In the genomic region with DNA sequence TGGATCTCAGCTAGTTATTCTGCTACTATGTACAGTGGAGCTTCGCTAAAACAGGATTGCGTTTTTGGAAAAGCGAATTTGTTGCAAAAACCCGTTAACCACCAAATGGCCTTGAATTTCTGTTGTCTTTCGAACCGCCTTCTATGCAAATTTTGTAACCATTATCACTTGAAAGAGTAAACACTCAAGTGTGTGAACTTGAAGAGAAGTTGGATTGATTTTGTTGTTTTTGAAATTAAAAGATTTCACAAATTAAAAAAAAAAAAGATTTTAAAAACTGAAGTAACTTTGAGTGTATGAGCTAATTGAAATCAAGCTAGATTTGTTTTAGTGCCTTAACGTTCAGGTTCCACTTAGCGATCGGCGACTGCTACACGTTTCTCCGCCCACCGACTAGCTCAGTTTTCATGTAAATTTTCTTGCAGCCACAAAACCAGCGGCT, we compare ENCODE assay signal across 1 fruit fly cellular context.
TF ChIP-seq lines count a peak whose summit lies in the region.

No protein-coding gene starts in this region.

TF ChIP-seq in whole organism, embryonic, 481 proteins besides CTCF, POLR2A, EP300 and RAD21 (continued from another document):
- no peak for TF ChIP-seq CG4707 (GFP tag; optimal IDR thresholded peaks at IDR 0.05; lab: Kevin White, UChicago)
- no peak for TF ChIP-seq Taf1 (GFP tag; IDR thresholded peaks at IDR 0.05; lab: Robert Waterston, UW)
- TF ChIP-seq CG13775 (GFP tag; optimal IDR thresholded peaks at IDR 0.05; lab: Kevin White, UChicago): peak; percentile 49
- TF ChIP-seq Doc2 (GFP tag; IDR thresholded peaks at IDR 0.05; lab: Robert Waterston, UW): no peak
- peak; percentile 7 for TF ChIP-seq NC2α (GFP tag; optimal IDR thresholded peaks at IDR 0.05; lab: Kevin White, UChicago)
- TF ChIP-seq da (GFP tag; optimal IDR thresholded peaks at IDR 0.05; lab: Kevin White, UChicago): no peak
- no peak for TF ChIP-seq CG17912 (GFP tag; optimal IDR thresholded peaks at IDR 0.05; lab: Kevin White, UChicago)
- peak; percentile 69 for TF ChIP-seq Oaz (GFP tag; IDR thresholded peaks at IDR 0.05; lab: Robert Waterston, UW)
- peak; percentile 69 for TF ChIP-seq CoRest (tag; optimal IDR thresholded peaks at IDR 0.05; lab: Kevin White, UChicago)
- no peak for TF ChIP-seq zen2 (GFP tag; IDR thresholded peaks at IDR 0.05; lab: Robert Waterston, UW; ENCODE audit: partially characterized antibody)
- TF ChIP-seq CG10654 (GFP tag; optimal IDR thresholded peaks at IDR 0.05; lab: Kevin White, UChicago): peak; percentile 61
- TF ChIP-seq grau (tag; optimal IDR thresholded peaks at IDR 0.05; lab: Kevin White, UChicago): peak; percentile 91
- peak; percentile 59 for TF ChIP-seq CG12391 (tag; optimal IDR thresholded peaks at IDR 0.05; lab: Kevin White, UChicago)
- no peak for TF ChIP-seq gro (GFP tag; optimal IDR thresholded peaks at IDR 0.05; lab: Kevin White, UChicago)
- TF ChIP-seq shn (GFP tag; optimal IDR thresholded peaks at IDR 0.05; lab: Kevin White, UChicago): peak; percentile 51
- peak; percentile 22 for TF ChIP-seq CG1792 (GFP tag; optimal IDR thresholded peaks at IDR 0.05; lab: Kevin White, UChicago)
- TF ChIP-seq bbx (GFP tag; IDR thresholded peaks at IDR 0.05; lab: Robert Waterston, UW; ENCODE audit: partially characterized antibody): no peak
- peak; percentile 25 for TF ChIP-seq scrt (GFP tag; optimal IDR thresholded peaks at IDR 0.05; lab: Kevin White, UChicago)
- TF ChIP-seq CG7372 (GFP tag; IDR thresholded peaks at IDR 0.05; lab: Robert Waterston, UW): peak; percentile 42; the same call in 1 of the 2 replicates
- TF ChIP-seq Sox102F (GFP tag; optimal IDR thresholded peaks at IDR 0.05; lab: Kevin White, UChicago): no peak
- no peak for TF ChIP-seq vnd (GFP tag; IDR thresholded peaks at IDR 0.05; lab: Robert Waterston, UW; ENCODE audit: partially characterized antibody)
- TF ChIP-seq CG6765 (GFP tag; optimal IDR thresholded peaks at IDR 0.05; lab: Kevin White, UChicago): peak; percentile 39
- TF ChIP-seq trem (tag; optimal IDR thresholded peaks at IDR 0.05; lab: Kevin White, UChicago): peak; percentile 53
- no peak for TF ChIP-seq CG6854 (GFP tag; optimal IDR thresholded peaks at IDR 0.05; lab: Kevin White, UChicago)
- TF ChIP-seq stc (GFP tag; IDR thresholded peaks at IDR 0.05; lab: Robert Waterston, UW): peak; percentile 68; the same call in 1 of the 2 replicates
- TF ChIP-seq tna (GFP tag; IDR thresholded peaks at IDR 0.05; lab: Robert Waterston, UW; ENCODE audit: partially characterized antibody): no peak
- no peak for TF ChIP-seq CG6791 (GFP tag; IDR thresholded peaks at IDR 0.05; lab: Robert Waterston, UW; ENCODE audit: partially characterized antibody)
- no peak for TF ChIP-seq pan (optimal IDR thresholded peaks at IDR 0.05; lab: Kevin White, UChicago)
- peak in 1 of 2 experiments; percentile 81 for TF ChIP-seq pan (GFP tag; optimal IDR thresholded peaks at IDR 0.05 in 1 of 2, IDR thresholded peaks at IDR 0.05 in 1 of 2)
- TF ChIP-seq Elba2 (GFP tag; optimal IDR thresholded peaks at IDR 0.05; lab: Kevin White, UChicago): no peak
- TF ChIP-seq gsb-n (tag; optimal IDR thresholded peaks at IDR 0.05; lab: Kevin White, UChicago): peak; percentile 1
- TF ChIP-seq salm (tag; optimal IDR thresholded peaks at IDR 0.05; lab: Kevin White, UChicago): no peak
- no peak for TF ChIP-seq Ets97D (GFP tag; optimal IDR thresholded peaks at IDR 0.05; lab: Kevin White, UChicago)
- no peak for TF ChIP-seq insv (GFP tag; optimal IDR thresholded peaks at IDR 0.05; lab: Kevin White, UChicago)
- no peak for TF ChIP-seq sima (GFP tag; optimal IDR thresholded peaks at IDR 0.05; lab: Kevin White, UChicago)
- no peak for TF ChIP-seq trh (GFP tag; optimal IDR thresholded peaks at IDR 0.05; lab: Kevin White, UChicago)
- no peak for TF ChIP-seq CG31365 (tag; optimal IDR thresholded peaks at IDR 0.05; lab: Kevin White, UChicago)
- TF ChIP-seq nerfin-2 (GFP tag; IDR thresholded peaks at IDR 0.05; lab: Robert Waterston, UW; ENCODE audit: partially characterized antibody): no peak
- peak; percentile 24 for TF ChIP-seq run (tag; optimal IDR thresholded peaks at IDR 0.05; lab: Kevin White, UChicago)
- TF ChIP-seq H15 (GFP tag; IDR thresholded peaks at IDR 0.05; lab: Robert Waterston, UW): peak; percentile 71; the same call in 2 of the 3 replicates
- TF ChIP-seq CG8924 (tag; optimal IDR thresholded peaks at IDR 0.05; lab: Kevin White, UChicago): peak; percentile 31
- peak; percentile 17 for TF ChIP-seq PHDP (tag; optimal IDR thresholded peaks at IDR 0.05; lab: Kevin White, UChicago)
- TF ChIP-seq CG34422 (GFP tag; IDR thresholded peaks at IDR 0.05; lab: Robert Waterston, UW): peak; percentile 58
- TF ChIP-seq bab2 (GFP tag; optimal IDR thresholded peaks at IDR 0.05; lab: Kevin White, UChicago): peak; percentile 89
- peak; percentile 25 for TF ChIP-seq CG17829 (tag; optimal IDR thresholded peaks at IDR 0.05; lab: Kevin White, UChicago)
- no peak for TF ChIP-seq Dref (GFP tag; IDR thresholded peaks at IDR 0.05; lab: Robert Waterston, UW)
- no peak for TF ChIP-seq p53 (GFP tag; optimal IDR thresholded peaks at IDR 0.05; lab: Kevin White, UChicago)
- TF ChIP-seq en (GFP tag; optimal IDR thresholded peaks at IDR 0.05; lab: Kevin White, UChicago): peak; percentile 36
- TF ChIP-seq CG2202 (tag; optimal IDR thresholded peaks at IDR 0.05; lab: Kevin White, UChicago): no peak
- no peak for TF ChIP-seq CG2889 (GFP tag; IDR thresholded peaks at IDR 0.05; lab: Robert Waterston, UW)
- TF ChIP-seq CG7987 (GFP tag; optimal IDR thresholded peaks at IDR 0.05; lab: Kevin White, UChicago): no peak
- TF ChIP-seq tll (GFP tag; optimal IDR thresholded peaks at IDR 0.05; lab: Kevin White, UChicago): no peak
- TF ChIP-seq pum (GFP tag; optimal IDR thresholded peaks at IDR 0.05; lab: Kevin White, UChicago): peak; percentile 80
- TF ChIP-seq CG4424 (GFP tag; optimal IDR thresholded peaks at IDR 0.05; lab: Kevin White, UChicago): peak; percentile 72
- peak; percentile 57 for TF ChIP-seq onecut (GFP tag; IDR thresholded peaks at IDR 0.05; lab: Robert Waterston, UW)
- TF ChIP-seq chif (GFP tag; optimal IDR thresholded peaks at IDR 0.05; lab: Kevin White, UChicago): peak; percentile 29 to 39
